Fruit fly (Drosophila melanogaster): ENCODE results near the gene CG11760.

Gene CG11760

dm6 chr3R:8731597-8732263 is 12.7 kb downstream of the CG11760 start, which contains the start of the genes M1BP and CG8202:
Gene M1BP (minus strand): TSS chr3R:8731698.
Gene CG8202 (plus strand): TSS chr3R:8732091.
- TF ChIP-seq CTCF (optimal IDR thresholded peaks at IDR 0.05) (no peak), CG8478 (optimal IDR thresholded peaks at IDR 0.05) (no peak)

- TF ChIP-seq CTCF (optimal IDR thresholded peaks at IDR 0.05): no peak
- no peak for TF ChIP-seq CG8478 (optimal IDR thresholded peaks at IDR 0.05)
Observed at dm6 chr3R:8739161-8739783, 20.3 kb downstream of the CG11760 start.

- no peak for TF ChIP-seq CTCF (optimal IDR thresholded peaks at IDR 0.05)
- TF ChIP-seq CG8478 (optimal IDR thresholded peaks at IDR 0.05): no peak
Observed at dm6 chr3R:8740118-8740517, 21.1 kb downstream of the CG11760 start.

- TF ChIP-seq CG8478 (optimal IDR thresholded peaks at IDR 0.05) (no peak), CTCF (optimal IDR thresholded peaks at IDR 0.05) (no peak)
Observed at dm6 chr3R:8741248-8741647, 22.2 kb downstream of the CG11760 start.

- TF ChIP-seq CTCF (optimal IDR thresholded peaks at IDR 0.05): no peak
- TF ChIP-seq CG8478 (optimal IDR thresholded peaks at IDR 0.05): no peak
Observed at dm6 chr3R:8741941-8742340, 22.9 kb downstream of the CG11760 start.

dm6 chr3R:8742661-8743060 is 23.7 kb downstream of the CG11760 start:
- TF ChIP-seq CTCF (optimal IDR thresholded peaks at IDR 0.05) (no peak), CG8478 (optimal IDR thresholded peaks at IDR 0.05) (no peak)

dm6 chr3R:8744198-8744597 is 25.2 kb downstream of the CG11760 start:
- TF ChIP-seq CTCF (optimal IDR thresholded peaks at IDR 0.05): no peak
- TF ChIP-seq CG8478 (optimal IDR thresholded peaks at IDR 0.05): no peak

dm6 chr3R:8746354-8746753 is 27.4 kb downstream of the CG11760 start:
- TF ChIP-seq CTCF (optimal IDR thresholded peaks at IDR 0.05) (no peak), CG8478 (optimal IDR thresholded peaks at IDR 0.05) (no peak)

dm6 chr3R:8747134-8747870 is 28.3 kb downstream of the CG11760 start, which contains the start of the genes CG9801 and Nasp:
Gene CG9801 (minus strand): TSS chr3R:8747675.
Gene Nasp (plus strand): TSS chr3R:8747798.
- TF ChIP-seq CG8478 (optimal IDR thresholded peaks at IDR 0.05) (no peak), CTCF (optimal IDR thresholded peaks at IDR 0.05) (peak; percentile 45 to 51)

dm6 chr3R:8747871-8748775 is 29.1 kb downstream of the CG11760 start:
- TF ChIP-seq CG8478 (optimal IDR thresholded peaks at IDR 0.05) (no peak), CTCF (optimal IDR thresholded peaks at IDR 0.05) (no peak)

- TF ChIP-seq CG8478 (optimal IDR thresholded peaks at IDR 0.05) (no peak), CTCF (optimal IDR thresholded peaks at IDR 0.05) (no peak)
Observed at dm6 chr3R:8748776-8749126, 29.8 kb downstream of the CG11760 start.

dm6 chr3R:8767998-8768397 is 49.0 kb downstream of the CG11760 start, which contains the start of the genes CG34135 and CG11768:
Gene CG34135 (minus strand): TSS chr3R:8768191.
Gene CG11768 (minus strand): TSS chr3R:8768200.
- TF ChIP-seq CTCF (optimal IDR thresholded peaks at IDR 0.05) (no peak), CG8478 (optimal IDR thresholded peaks at IDR 0.05) (no peak)

- no peak for TF ChIP-seq CG8478 (optimal IDR thresholded peaks at IDR 0.05)
- no peak for TF ChIP-seq CTCF (optimal IDR thresholded peaks at IDR 0.05)
Observed at dm6 chr3R:8769094-8769493, 50.1 kb downstream of the CG11760 start, which contains the start of gene CG8236. Gene CG8236 (plus strand): TSS chr3R:8769394.
